Fruit fly (Drosophila melanogaster) whole organism, wandering third instar larva: ENCODE measurements around the gene CG1146.

Source experiments
- Abd-B ChIP-seq: fragments of >200 bp; optimal IDR thresholded peaks from 2 replicates; lab custom pipeline; 2017; ENCODE audit warnings: missing biosample characterization, missing genetic modification characterization
- Hnf4 ChIP-seq: fragments of 200-800 bp; sonication (Bioruptor generic); optimal IDR thresholded peaks from 2 replicates; lab custom pipeline; 2016; ENCODE audit warnings: missing biosample characterization, mild to moderate bottlenecking, missing genetic modification characterization
- Myc ChIP-seq: fragments of >200 bp; optimal IDR thresholded peaks from 2 replicates; lab custom pipeline; 2017
- dl ChIP-seq, 2 experiments: fragments of 175-275, 200-275 bp in 1 of 2; fragments of 200-275 bp in 1 of 2; sonication (Bioruptor generic); optimal IDR thresholded peaks; lab custom pipeline; 2018; ENCODE audit warnings: mild to moderate bottlenecking in 2 of 2, missing biosample characterization in 2 of 2, missing genetic modification characterization in 2 of 2, moderate library complexity in 2 of 2; ENCODE audit not compliant: partially characterized antibody in 2 of 2, insufficient read depth in 1 of 2
- h ChIP-seq: fragments of 200-800 bp; sonication (Bioruptor generic); optimal IDR thresholded peaks from 3 replicates; lab custom pipeline; 2016; ENCODE audit warnings: missing biosample characterization, mild to moderate bottlenecking, missing genetic modification characterization
- psq ChIP-seq: fragments of 200-800 bp; sonication (Bioruptor generic); optimal IDR thresholded peaks from 3 replicates; lab custom pipeline; 2017; ENCODE audit warnings: missing biosample characterization, mild to moderate bottlenecking, missing genetic modification characterization, moderate library complexity
- sage ChIP-seq: fragments of 200-800 bp; sonication (Bioruptor generic); optimal IDR thresholded peaks from 2 replicates; lab custom pipeline; 2016; ENCODE audit warnings: missing biosample characterization, mild to moderate bottlenecking, missing genetic modification characterization

DNA sequence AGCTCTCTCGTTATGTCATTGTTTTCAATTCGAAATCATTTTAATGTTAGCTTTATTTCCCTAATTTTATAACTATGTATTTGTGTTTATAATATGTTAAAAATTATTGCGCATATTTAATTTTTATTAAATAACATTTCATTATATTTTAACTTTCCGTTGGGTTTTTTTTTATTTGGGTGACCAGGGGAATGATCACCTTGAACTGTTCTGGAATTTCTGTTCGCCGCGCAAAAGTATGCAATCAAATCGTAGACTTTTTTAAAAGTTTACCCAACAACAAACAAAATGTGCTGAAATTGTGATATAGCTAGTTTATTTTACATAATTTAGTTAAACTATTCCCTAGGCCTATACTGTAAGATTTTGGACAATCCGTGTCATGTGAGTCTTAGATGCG, 10.5 kb downstream of the CG1146 start:
- TF ChIP-seq Abd-B (GFP tag; lab: Kevin White, UChicago) (no peak), sage (GFP tag; lab: Kevin White, UChicago) (no peak), h (GFP tag; lab: Kevin White, UChicago) (no peak), Myc (lab: Kevin White, UChicago) (peak; percentile 5), Hnf4 (GFP tag; lab: Kevin White, UChicago) (no peak), psq (GFP tag; lab: Kevin White, UChicago) (no peak), dl (GFP tag; optimal IDR thresholded peaks at IDR 0.05; lab: Kevin White, UChicago; ENCODE audit: insufficient read depth in 1 of 2, partially characterized antibody in 2 of 2) (no peak)
